Worm (Caenorhabditis elegans) whole organism, L2 larva: ENCODE measurements around the gene nob-1.

Experiments used
- F13H6.1 ChIP-seq: sonication (generic microtip); optimal IDR thresholded peaks from 2 replicates; lab custom pipeline; 2016; ENCODE audit warnings: missing genetic modification characterization, missing compliant biosample characterization
- blmp-1 ChIP-seq: sonication (generic microtip); optimal IDR thresholded peaks from 2 replicates; lab custom pipeline; 2017; ENCODE audit warnings: missing genetic modification characterization, mild to moderate bottlenecking, missing compliant biosample characterization, antibody characterized with exemption, moderate library complexity; ENCODE audit not compliant: insufficient read depth
- egl-27 ChIP-seq: sonication (generic microtip); optimal IDR thresholded peaks from 3 replicates; lab custom pipeline; 2017; ENCODE audit warnings: missing biosample characterization, missing genetic modification reagents, missing genetic modification characterization
- elt-1 ChIP-seq: fragments of 150-350 bp; optimal IDR thresholded peaks from 2 replicates; lab custom pipeline; 2014; ENCODE audit warnings: missing biosample characterization, missing genetic modification characterization
- elt-3 ChIP-seq: sonication (generic microtip); optimal IDR thresholded peaks from 2 replicates; lab custom pipeline; 2017; ENCODE audit warnings: missing biosample characterization, missing genetic modification characterization
- nhr-11 ChIP-seq: fragments of 150-350 bp; optimal IDR thresholded peaks from 2 replicates; lab custom pipeline; 2014; ENCODE audit warnings: missing biosample characterization, missing genetic modification characterization
- nhr-237 ChIP-seq: fragments of 150-350 bp; optimal IDR thresholded peaks from 2 replicates; lab custom pipeline; 2014; ENCODE audit warnings: missing biosample characterization, missing genetic modification characterization
- snpc-4 ChIP-seq: fragments of 150-350 bp; optimal IDR thresholded peaks from 2 replicates; lab custom pipeline; 2014; ENCODE audit warnings: missing biosample characterization, missing genetic modification characterization
- unc-39 ChIP-seq: fragments of 150-350 bp; optimal IDR thresholded peaks from 2 replicates; lab custom pipeline; 2014; ENCODE audit warnings: missing biosample characterization, missing genetic modification characterization
- ztf-4 ChIP-seq: fragments of 150-350 bp; optimal IDR thresholded peaks from 2 replicates; lab custom pipeline; 2014; ENCODE audit warnings: missing biosample characterization, missing genetic modification characterization

DNA sequence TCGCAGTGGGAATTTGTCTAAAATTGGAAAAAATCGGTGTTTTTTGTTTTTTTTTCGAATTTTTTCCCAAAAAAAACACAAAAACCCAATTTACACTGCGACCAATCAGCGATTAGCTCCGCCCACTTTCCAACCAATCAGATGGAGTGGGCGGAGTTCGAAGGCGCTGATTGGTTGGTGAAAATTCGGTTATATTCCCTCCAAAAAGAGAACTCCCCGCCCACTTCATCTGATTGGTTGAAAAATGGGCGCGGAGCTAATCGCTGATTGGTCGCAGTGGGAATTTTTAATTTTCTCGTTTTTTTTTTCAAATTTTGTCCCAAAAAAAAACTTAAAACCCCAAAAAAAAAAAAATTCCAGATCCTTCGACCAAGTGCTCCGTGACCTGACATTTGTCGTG is 19.6 kb downstream of the nob-1 start:
- TF ChIP-seq elt-3 (tag; lab: Kevin White, UChicago) (no peak), snpc-4 (tag; lab: Kevin White, UChicago) (no peak), elt-1 (no peak), nhr-237 (tag; lab: Kevin White, UChicago) (no peak), nhr-11 (tag; lab: Kevin White, UChicago) (no peak), egl-27 (tag; lab: Kevin White, UChicago) (no peak), unc-39 (no peak), blmp-1 (tag; lab: Kevin White, UChicago) (no peak), ztf-4 (tag; lab: Kevin White, UChicago) (no peak), F13H6.1 (tag; lab: Kevin White, UChicago) (no peak)
